Worm (Caenorhabditis elegans) whole organism, midembryonic: Measurements from ENCODE around the gene ZK813.1.

Source experiments
- T22C8.4 ChIP-seq: fragments of 200-800 bp; sonication (Bioruptor generic); IDR thresholded peaks from 2 replicates; pipeline ENCODE4 v1.3.6; 2022; ENCODE audit warnings: missing genetic modification characterization, missing compliant biosample characterization
- cog-1 ChIP-seq: sonication (generic microtip); optimal IDR thresholded peaks from 2 replicates; lab custom pipeline; 2016; ENCODE audit warnings: missing genetic modification characterization, missing compliant biosample characterization
- flt-1 ChIP-seq: fragments of 200-800 bp; sonication (Bioruptor generic); IDR thresholded peaks from 2 replicates; pipeline ENCODE4 v1.3.6; 2022; ENCODE audit warnings: missing genetic modification characterization, missing compliant biosample characterization
- klf-2 ChIP-seq: fragments of 200-800 bp; sonication (Bioruptor generic); conservative IDR thresholded peaks from 2 replicates; pipeline ENCODE4 v1.3.6; 2022; ENCODE audit warnings: missing genetic modification reagents, missing genetic modification characterization, missing compliant biosample characterization
- ref-1 ChIP-seq: fragments of 200-800 bp; sonication (Bioruptor generic); conservative IDR thresholded peaks from 2 replicates; pipeline ENCODE4 v1.3.6; 2022; ENCODE audit warnings: missing genetic modification reagents, missing genetic modification characterization, missing compliant biosample characterization
- tab-1 ChIP-seq: fragments of 200-800 bp; sonication (Bioruptor generic); IDR thresholded peaks from 2 replicates; pipeline ENCODE4 v1.3.6; 2022; ENCODE audit warnings: missing genetic modification characterization, missing compliant biosample characterization
- ztf-29 ChIP-seq: fragments of 200-800 bp; sonication (Bioruptor generic); IDR thresholded peaks from 2 replicates; pipeline ENCODE4 v1.3.6; 2022; ENCODE audit warnings: missing genetic modification reagents, missing genetic modification characterization, missing compliant biosample characterization

DNA sequence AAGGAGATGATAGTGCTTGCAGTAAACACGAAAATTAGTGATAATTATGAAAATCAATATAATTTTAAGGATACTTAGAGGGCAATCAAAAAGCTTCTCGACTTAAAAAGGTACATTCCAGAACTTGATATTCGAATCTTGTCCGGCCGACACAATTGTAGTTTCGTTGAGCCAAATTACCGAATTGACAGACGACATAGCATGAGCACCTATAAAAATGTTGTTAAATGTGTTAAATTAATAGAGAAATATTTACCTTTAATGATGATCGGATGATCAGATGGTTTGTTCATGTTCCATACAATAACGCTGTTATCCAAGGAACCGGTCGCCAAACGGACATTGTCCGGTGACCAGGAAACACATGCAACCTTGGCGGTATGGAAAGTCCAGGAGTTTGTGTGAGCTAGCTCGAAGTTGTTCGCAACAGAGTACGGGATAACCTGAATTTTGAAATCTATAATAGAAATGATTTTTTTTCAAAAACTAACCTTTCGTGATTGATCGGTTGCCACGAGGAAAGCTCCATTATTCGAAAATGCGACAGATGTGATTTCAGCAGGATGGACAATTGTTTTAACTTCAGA is 37.3 kb upstream of the ZK813.1 start:
- no peak for TF ChIP-seq T22C8.4 (GFP tag; lab: Robert Waterston, UW)
- no peak for TF ChIP-seq klf-2 (GFP tag; lab: Robert Waterston, UW)
- TF ChIP-seq cog-1 (tag; lab: Kevin White, UChicago): no peak
- no peak for TF ChIP-seq tab-1 (GFP tag; lab: Robert Waterston, UW)
- TF ChIP-seq ref-1 (GFP tag; lab: Robert Waterston, UW): no peak
- no peak for TF ChIP-seq ztf-29
- TF ChIP-seq flt-1: no peak
